Worm (Caenorhabditis elegans): ENCODE results near the gene F55H2.5.

Gene F55H2.5

ce11 chrIII:9542816-9543215, 31.5 kb downstream of the F55H2.5 start, which contains the start of gene eif-2Balpha (continued):
- no peak for TF ChIP-seq zip-4 (GFP tag; optimal IDR thresholded peaks at IDR 0.05)
- TF ChIP-seq xbp-1 (tag; optimal IDR thresholded peaks at IDR 0.05): no peak
- TF ChIP-seq ama-1 (optimal IDR thresholded peaks at IDR 0.05): no peak
- TF ChIP-seq dpl-1 (GFP tag; optimal IDR thresholded peaks at IDR 0.05): peak; percentile 70 to 80 (median 71)
- peak; percentile 38 for TF ChIP-seq nhr-85 (tag)
- no peak for TF ChIP-seq egl-27 (tag; optimal IDR thresholded peaks at IDR 0.05)
- no peak for TF ChIP-seq mab-9 (GFP tag; IDR thresholded peaks at IDR 0.05)
- no peak for TF ChIP-seq mdl-1 (tag; optimal IDR thresholded peaks at IDR 0.05)
- no peak for TF ChIP-seq rnt-1 (tag; optimal IDR thresholded peaks at IDR 0.05)
- no peak for TF ChIP-seq ets-5 (GFP tag; IDR thresholded peaks at IDR 0.05)

- TF ChIP-seq ceh-63 (GFP tag; optimal IDR thresholded peaks at IDR 0.05) (no peak), nhr-85 (tag) (no peak), ztf-4 (tag; optimal IDR thresholded peaks at IDR 0.05) (no peak), fkh-10 (GFP tag; optimal IDR thresholded peaks at IDR 0.05) (no peak), snpc-4 (tag; optimal IDR thresholded peaks at IDR 0.05) (no peak), elt-2 (tag; optimal IDR thresholded peaks at IDR 0.05) (no peak), ceh-8 (GFP tag; optimal IDR thresholded peaks at IDR 0.05) (no peak), lin-15B (tag; optimal IDR thresholded peaks at IDR 0.05) (no peak), sptf-1 (tag; optimal IDR thresholded peaks at IDR 0.05) (no peak), lin-35 (GFP tag; optimal IDR thresholded peaks at IDR 0.05) (no peak), nhr-11 (tag; optimal IDR thresholded peaks at IDR 0.05) (no peak), fkh-4 (tag; optimal IDR thresholded peaks at IDR 0.05; ENCODE audit: borderline replicate concordance) (no peak), ceh-90 (tag; optimal IDR thresholded peaks at IDR 0.05) (no peak), unc-130 (tag; optimal IDR thresholded peaks at IDR 0.05) (no peak), hpl-2 (GFP tag; optimal IDR thresholded peaks at IDR 0.05) (no peak)
Observed at ce11 chrIII:9544125-9544524, 32.9 kb downstream of the F55H2.5 start, which contains the start of gene ZK1098.9. ZK1098.9 (plus strand) TSS chrIII:9544425.

ce11 chrIII:9544820-9545219, 33.5 kb downstream of the F55H2.5 start, which contains the start of gene ZK1098.12:
ZK1098.12 (plus strand) TSS chrIII:9545120.
- TF ChIP-seq efl-1 (optimal IDR thresholded peaks at IDR 0.05) (no peak), efl-1 (GFP tag; optimal IDR thresholded peaks at IDR 0.05 in 1 of 2) (peak in 1 of 2 experiments; percentile 76), nhr-71 (tag; optimal IDR thresholded peaks at IDR 0.05) (no peak)

DNA sequence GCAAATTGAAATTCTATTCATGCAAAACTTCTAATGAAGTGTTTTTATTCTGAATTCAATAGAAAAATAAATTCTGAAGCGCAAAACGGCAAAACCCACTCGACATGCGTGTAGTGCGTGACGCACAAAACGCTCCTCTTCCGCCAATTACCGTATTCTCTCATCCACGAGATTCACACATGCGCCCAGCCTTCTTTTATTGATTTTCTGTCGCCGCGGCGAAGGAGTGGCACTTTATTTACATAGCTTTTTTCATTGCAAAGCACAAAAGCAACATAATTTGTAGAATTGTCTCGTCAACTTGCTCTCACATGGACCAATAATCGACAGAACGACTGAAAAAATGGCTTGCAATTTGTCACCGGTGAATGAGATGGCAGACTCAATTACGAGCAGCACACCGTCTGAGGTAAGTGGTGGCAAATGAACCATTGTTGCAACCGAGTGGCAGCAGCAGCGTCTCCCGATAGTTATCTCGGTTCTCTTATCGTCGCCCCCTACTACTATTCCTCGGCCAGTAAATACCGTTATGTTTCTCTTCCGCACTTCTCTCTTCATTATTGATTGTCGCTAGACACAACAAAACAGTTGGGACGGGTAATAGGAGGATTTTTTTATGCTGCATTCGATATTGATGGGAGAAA, 34.9 kb downstream of the F55H2.5 start, which contains the start of gene unc-16:
Gene unc-16, plus strand, starts transcription at position 243 of the 644 bp plus-strand sequence.
- TF ChIP-seq nhr-71 (tag; optimal IDR thresholded peaks at IDR 0.05): peak; percentile 95
- peak in 1 of 2 experiments; percentile 78 for TF ChIP-seq ztf-11 (tag; optimal IDR thresholded peaks at IDR 0.05)
- TF ChIP-seq tlp-1 (tag; optimal IDR thresholded peaks at IDR 0.05): no peak
- TF ChIP-seq lin-14 (GFP tag; optimal IDR thresholded peaks at IDR 0.05): peak; percentile 95
- TF ChIP-seq efl-3 (GFP tag; optimal IDR thresholded peaks at IDR 0.05): peak; percentile 8
- TF ChIP-seq lin-39 (tag; optimal IDR thresholded peaks at IDR 0.05): peak; percentile 35
- TF ChIP-seq hlh-4 (tag; optimal IDR thresholded peaks at IDR 0.05): no peak
- TF ChIP-seq blmp-1 (tag; optimal IDR thresholded peaks at IDR 0.05): peak; percentile 72
- peak; percentile 89 for TF ChIP-seq dsc-1 (tag; optimal IDR thresholded peaks at IDR 0.05)
- TF ChIP-seq egl-27 (tag; optimal IDR thresholded peaks at IDR 0.05): no peak
- peak; percentile 67 for TF ChIP-seq sox-4 (tag; optimal IDR thresholded peaks at IDR 0.05)
- peak; percentile 72 for TF ChIP-seq aly-2 (tag; optimal IDR thresholded peaks at IDR 0.05)
- no peak for TF ChIP-seq vab-15 (tag; optimal IDR thresholded peaks at IDR 0.05)
- TF ChIP-seq fos-1 (tag; optimal IDR thresholded peaks at IDR 0.05): peak; percentile 77
- TF ChIP-seq F16B12.6 (tag; optimal IDR thresholded peaks at IDR 0.05): peak; percentile 69
- peak; percentile 78 to 92 (median 89) for TF ChIP-seq ceh-82 (tag; optimal IDR thresholded peaks at IDR 0.05)
- peak; percentile 99 to 100 for TF ChIP-seq lsy-2 (tag; optimal IDR thresholded peaks at IDR 0.05)
- TF ChIP-seq zip-4 (GFP tag; optimal IDR thresholded peaks at IDR 0.05): peak; percentile 78
- peak; percentile 85 for TF ChIP-seq ceh-8 (GFP tag; optimal IDR thresholded peaks at IDR 0.05)
- no peak for TF ChIP-seq nhr-84 (tag; optimal IDR thresholded peaks at IDR 0.05)
- no peak for TF ChIP-seq pqm-1 (tag; optimal IDR thresholded peaks at IDR 0.05)
- peak; percentile 82 for TF ChIP-seq lin-15B (tag; optimal IDR thresholded peaks at IDR 0.05)
- TF ChIP-seq mdl-1 (tag; optimal IDR thresholded peaks at IDR 0.05): peak; percentile 48 to 98
- TF ChIP-seq isw-1 (GFP tag; IDR thresholded peaks at IDR 0.05): peak; percentile 91
- peak; percentile 85 to 88 for TF ChIP-seq efl-1 (optimal IDR thresholded peaks at IDR 0.05)
- TF ChIP-seq efl-1 (GFP tag; optimal IDR thresholded peaks at IDR 0.05 in 1 of 2): peak; percentile 82 to 98
- TF ChIP-seq nhr-19 (GFP tag; conservative IDR thresholded peaks at IDR 0.05): peak; percentile 87
- peak; percentile 79 for TF ChIP-seq lir-3 (tag; optimal IDR thresholded peaks at IDR 0.05; ENCODE audit: poor library complexity)
